Fruit fly (Drosophila melanogaster) whole organism, embryonic: Measurements from ENCODE around the gene Nf-YC.

Source experiments
- Aef1 ChIP-seq: fragments of 200-800 bp; sonication (Bioruptor generic); IDR thresholded peaks from 3 replicates; pipeline ENCODE4 v1.3.6; 2022; ENCODE audit warnings: missing biosample characterization, missing genetic modification characterization
- Asciz ChIP-seq: fragments of 200-800 bp; sonication (Bioruptor generic); optimal IDR thresholded peaks from 2 replicates; lab custom pipeline; 2017; ENCODE audit warnings: missing biosample characterization, mild to moderate bottlenecking, missing genetic modification characterization, missing genetic modification reagents
- Atf-2 ChIP-seq: fragments of 200-800 bp; sonication (Bioruptor generic); optimal IDR thresholded peaks from 2 replicates; lab custom pipeline; 2016; ENCODE audit warnings: missing biosample characterization, missing genetic modification characterization
- CG1024 ChIP-seq: fragments of 200-800 bp; sonication (Bioruptor generic); IDR thresholded peaks from 2 replicates; pipeline ENCODE4 v1.3.6; 2022; ENCODE audit warnings: missing biosample characterization, missing genetic modification characterization
- CG10267 ChIP-seq: fragments of 200-800 bp; sonication (Bioruptor generic); optimal IDR thresholded peaks from 2 replicates; lab custom pipeline; 2018; ENCODE audit warnings: missing biosample characterization, mild to moderate bottlenecking, missing genetic modification characterization, moderate library complexity
- CG10462 ChIP-seq: fragments of 200-800 bp; sonication (Bioruptor generic); optimal IDR thresholded peaks from 2 replicates; lab custom pipeline; 2016; ENCODE audit warnings: missing biosample characterization, missing genetic modification characterization
- CG10654 ChIP-seq: fragments of 200-800 bp; sonication (Bioruptor generic); optimal IDR thresholded peaks from 2 replicates; lab custom pipeline; 2016; ENCODE audit warnings: missing biosample characterization, missing genetic modification characterization
- CG11085 ChIP-seq: fragments of 200-800 bp; sonication (Bioruptor generic); IDR thresholded peaks from 2 replicates; pipeline ENCODE4 v1.3.6; 2022; ENCODE audit warnings: missing biosample characterization, missing genetic modification characterization
- CG11560 ChIP-seq: fragments of 200-800 bp; sonication (Bioruptor generic); IDR thresholded peaks from 3 replicates; pipeline ENCODE4 v1.3.6; 2022; ENCODE audit warnings: missing biosample characterization, missing genetic modification characterization
- CG11723 ChIP-seq: fragments of 200-800 bp; sonication (Bioruptor generic); optimal IDR thresholded peaks from 2 replicates; lab custom pipeline; 2017; ENCODE audit warnings: missing biosample characterization, mild to moderate bottlenecking, missing genetic modification characterization
- CG12299 ChIP-seq: fragments of 200-800 bp; sonication (Bioruptor generic); optimal IDR thresholded peaks from 2 replicates; lab custom pipeline; 2018; ENCODE audit warnings: missing biosample characterization, mild to moderate bottlenecking, missing genetic modification characterization
- CG14965 ChIP-seq: fragments of 200-800 bp; sonication (Bioruptor generic); optimal IDR thresholded peaks from 2 replicates; lab custom pipeline; 2016; ENCODE audit warnings: missing biosample characterization, missing genetic modification characterization, borderline replicate concordance
- CG15696 ChIP-seq: fragments of 200-800 bp; sonication (Bioruptor generic); optimal IDR thresholded peaks from 2 replicates; lab custom pipeline; 2019; ENCODE audit warnings: missing biosample characterization, mild to moderate bottlenecking, missing genetic modification characterization, moderate library complexity
- CG30431 ChIP-seq: fragments of 200-800 bp; sonication (Bioruptor generic); optimal IDR thresholded peaks from 2 replicates; lab custom pipeline; 2017; ENCODE audit warnings: missing biosample characterization, missing genetic modification characterization
- CG32767 ChIP-seq: fragments of 200-800 bp; sonication (Bioruptor generic); IDR thresholded peaks from 2 replicates; pipeline ENCODE4 v1.3.6; 2022; ENCODE audit warnings: missing biosample characterization, missing genetic modification characterization
- CG6683 ChIP-seq: fragments of 200-800 bp; sonication (Bioruptor generic); optimal IDR thresholded peaks from 2 replicates; lab custom pipeline; 2017; ENCODE audit warnings: missing biosample characterization, mild to moderate bottlenecking, missing genetic modification characterization, missing genetic modification reagents
- CG7987 ChIP-seq: fragments of 200-800 bp; sonication (Bioruptor generic); optimal IDR thresholded peaks from 2 replicates; lab custom pipeline; 2018; ENCODE audit warnings: missing biosample characterization, mild to moderate bottlenecking, missing genetic modification characterization, moderate library complexity
- CG8478 ChIP-seq: fragments of >200 bp; optimal IDR thresholded peaks from 2 replicates; lab custom pipeline; 2018
- CoRest ChIP-seq: fragments of 200-800 bp; sonication (Bioruptor generic); optimal IDR thresholded peaks from 3 replicates; lab custom pipeline; 2018; ENCODE audit warnings: missing biosample characterization, mild to moderate bottlenecking, missing genetic modification characterization, moderate library complexity
- Dad ChIP-seq: fragments of 200-800 bp; sonication (Bioruptor generic); optimal IDR thresholded peaks from 3 replicates; lab custom pipeline; 2016; ENCODE audit warnings: missing biosample characterization, missing genetic modification characterization
- Dip2 ChIP-seq: fragments of 200-800 bp; sonication (Bioruptor generic); IDR thresholded peaks from 2 replicates; pipeline ENCODE4 v1.3.6; 2022; ENCODE audit warnings: missing biosample characterization, missing genetic modification characterization
- Dip3 ChIP-seq: fragments of 200-800 bp; sonication (Bioruptor generic); optimal IDR thresholded peaks from 3 replicates; lab custom pipeline; 2016; ENCODE audit warnings: missing biosample characterization, missing genetic modification characterization
- Hr39 ChIP-seq: fragments of >200 bp; optimal IDR thresholded peaks from 2 replicates; lab custom pipeline; 2017
- Hr78 ChIP-seq, 2 experiments: fragments of 200-800 bp in 1 of 2; fragments of >200 bp in 1 of 2; sonication (Bioruptor generic) in 1 of 2; optimal IDR thresholded peaks; 2 replicates each; lab custom pipeline; 2017 to 2019; ENCODE audit warnings: missing biosample characterization in 2 of 2, missing genetic modification characterization in 2 of 2, mild to moderate bottlenecking in 1 of 2, moderate library complexity in 1 of 2
- Myb ChIP-seq: fragments of 200-800 bp; sonication (Bioruptor generic); optimal IDR thresholded peaks from 2 replicates; lab custom pipeline; 2016; ENCODE audit warnings: missing biosample characterization, missing genetic modification characterization
- NfI ChIP-seq: fragments of 200-800 bp; sonication (Bioruptor generic); optimal IDR thresholded peaks from 3 replicates; lab custom pipeline; 2018; ENCODE audit warnings: missing biosample characterization, mild to moderate bottlenecking, missing genetic modification characterization, moderate library complexity
- Xrp1 ChIP-seq: fragments of 200-800 bp; sonication (Bioruptor generic); IDR thresholded peaks from 2 replicates; pipeline ENCODE4 v1.3.6; 2022; ENCODE audit warnings: missing biosample characterization, missing genetic modification characterization
- abd-A ChIP-seq: fragments of 200-800 bp; sonication (Bioruptor generic); optimal IDR thresholded peaks from 3 replicates; lab custom pipeline; 2019; ENCODE audit warnings: missing biosample characterization, mild to moderate bottlenecking, missing genetic modification characterization, moderate library complexity
- ap ChIP-seq: fragments of 200-800 bp; sonication (Bioruptor generic); IDR thresholded peaks from 2 replicates; pipeline ENCODE4 v1.3.6; 2022; ENCODE audit warnings: missing biosample characterization, missing genetic modification characterization
- ase ChIP-seq: fragments of 200-800 bp; sonication (Bioruptor generic); IDR thresholded peaks from 3 replicates; pipeline ENCODE4 v1.3.6; 2022; ENCODE audit warnings: missing biosample characterization, missing genetic modification characterization
- cas ChIP-seq: fragments of 200-800 bp; sonication (Bioruptor generic); IDR thresholded peaks from 2 replicates; pipeline ENCODE4 v1.3.6; 2022; ENCODE audit warnings: missing biosample characterization, missing genetic modification characterization
- dan ChIP-seq: fragments of 200-800 bp; sonication (Bioruptor generic); IDR thresholded peaks from 2 replicates; pipeline ENCODE4 v1.3.6; 2022; ENCODE audit warnings: missing biosample characterization, missing genetic modification characterization
- dmrt99B ChIP-seq: fragments of 200-800 bp; sonication (Bioruptor generic); optimal IDR thresholded peaks from 2 replicates; lab custom pipeline; 2018; ENCODE audit warnings: missing biosample characterization, mild to moderate bottlenecking, missing genetic modification characterization, moderate library complexity
- en ChIP-seq: fragments of 200-800 bp; sonication (Bioruptor generic); optimal IDR thresholded peaks from 2 replicates; lab custom pipeline; 2016; ENCODE audit warnings: missing biosample characterization, missing genetic modification characterization
- ewg ChIP-seq: fragments of 200-800 bp; sonication (Bioruptor generic); optimal IDR thresholded peaks from 3 replicates; lab custom pipeline; 2017; ENCODE audit warnings: mild to moderate bottlenecking, missing biosample characterization, missing genetic modification reagents, missing genetic modification characterization
- fd96Cb ChIP-seq: fragments of 200-800 bp; sonication (Bioruptor generic); optimal IDR thresholded peaks from 2 replicates; lab custom pipeline; 2018; ENCODE audit warnings: missing biosample characterization, mild to moderate bottlenecking, missing genetic modification characterization, moderate library complexity
- gcm2 ChIP-seq: fragments of 200-800 bp; sonication (Bioruptor generic); optimal IDR thresholded peaks from 2 replicates; lab custom pipeline; 2016; ENCODE audit warnings: missing biosample characterization, missing genetic modification characterization
- hbn ChIP-seq: fragments of 200-800 bp; sonication (Bioruptor generic); IDR thresholded peaks from 2 replicates; pipeline ENCODE4 v1.3.6; 2022; ENCODE audit warnings: missing biosample characterization, missing genetic modification characterization; ENCODE audit not compliant: partially characterized antibody
- kay ChIP-seq: fragments of 200-800 bp; sonication (Bioruptor generic); optimal IDR thresholded peaks from 2 replicates; lab custom pipeline; 2016; ENCODE audit warnings: missing biosample characterization, missing genetic modification characterization
- kni ChIP-seq: fragments of 200-800 bp; sonication (Bioruptor generic); optimal IDR thresholded peaks from 3 replicates; lab custom pipeline; 2017; ENCODE audit warnings: mild to moderate bottlenecking, missing biosample characterization, missing genetic modification reagents, missing genetic modification characterization
- lbe ChIP-seq: fragments of 200-800 bp; sonication (Bioruptor generic); optimal IDR thresholded peaks from 2 replicates; lab custom pipeline; 2016; ENCODE audit warnings: missing biosample characterization, mild to moderate bottlenecking, missing genetic modification characterization
- luna ChIP-seq: fragments of 200-800 bp; sonication (Bioruptor generic); optimal IDR thresholded peaks from 2 replicates; lab custom pipeline; 2016; ENCODE audit warnings: missing biosample characterization, missing genetic modification characterization
- nau ChIP-seq: fragments of 200-800 bp; sonication (Bioruptor generic); optimal IDR thresholded peaks from 3 replicates; lab custom pipeline; 2017; ENCODE audit warnings: missing biosample characterization, mild to moderate bottlenecking, missing genetic modification characterization, missing genetic modification reagents
- slbo ChIP-seq: fragments of 200-800 bp; sonication (Bioruptor generic); IDR thresholded peaks from 2 replicates; pipeline ENCODE4 v1.3.6; 2022; ENCODE audit warnings: missing biosample characterization, missing genetic modification characterization
- so ChIP-seq: fragments of 200-800 bp; sonication (Bioruptor generic); IDR thresholded peaks from 3 replicates; pipeline ENCODE4 v1.3.6; 2022; ENCODE audit warnings: missing biosample characterization, missing genetic modification characterization
- sob ChIP-seq: fragments of 200-800 bp; sonication (Bioruptor generic); IDR thresholded peaks from 2 replicates; pipeline ENCODE4 v1.3.6; 2022; ENCODE audit warnings: missing biosample characterization, missing genetic modification characterization
- stc ChIP-seq: fragments of 200-800 bp; sonication (Bioruptor generic); IDR thresholded peaks from 2 replicates; pipeline ENCODE4 v1.3.6; 2022; ENCODE audit warnings: missing biosample characterization, missing genetic modification characterization
- twi ChIP-seq: fragments of 200-800 bp; optimal IDR thresholded peaks from 2 replicates; lab custom pipeline; 2019; ENCODE audit warnings: missing biosample characterization, mild to moderate bottlenecking, missing genetic modification characterization, moderate library complexity
- tx ChIP-seq: fragments of 200-800 bp; sonication (Bioruptor generic); optimal IDR thresholded peaks from 2 replicates; lab custom pipeline; 2016; ENCODE audit warnings: missing biosample characterization, missing genetic modification characterization
- vnd ChIP-seq: fragments of 200-800 bp; sonication (Bioruptor generic); IDR thresholded peaks from 3 replicates; pipeline ENCODE4 v1.3.6; 2022; ENCODE audit warnings: missing biosample characterization, missing genetic modification characterization; ENCODE audit not compliant: partially characterized antibody
- zf30C ChIP-seq: fragments of 200-800 bp; sonication (Bioruptor generic); optimal IDR thresholded peaks from 3 replicates; lab custom pipeline; 2018; ENCODE audit warnings: missing biosample characterization, mild to moderate bottlenecking, missing genetic modification characterization

Nf-YC gene

DNA sequence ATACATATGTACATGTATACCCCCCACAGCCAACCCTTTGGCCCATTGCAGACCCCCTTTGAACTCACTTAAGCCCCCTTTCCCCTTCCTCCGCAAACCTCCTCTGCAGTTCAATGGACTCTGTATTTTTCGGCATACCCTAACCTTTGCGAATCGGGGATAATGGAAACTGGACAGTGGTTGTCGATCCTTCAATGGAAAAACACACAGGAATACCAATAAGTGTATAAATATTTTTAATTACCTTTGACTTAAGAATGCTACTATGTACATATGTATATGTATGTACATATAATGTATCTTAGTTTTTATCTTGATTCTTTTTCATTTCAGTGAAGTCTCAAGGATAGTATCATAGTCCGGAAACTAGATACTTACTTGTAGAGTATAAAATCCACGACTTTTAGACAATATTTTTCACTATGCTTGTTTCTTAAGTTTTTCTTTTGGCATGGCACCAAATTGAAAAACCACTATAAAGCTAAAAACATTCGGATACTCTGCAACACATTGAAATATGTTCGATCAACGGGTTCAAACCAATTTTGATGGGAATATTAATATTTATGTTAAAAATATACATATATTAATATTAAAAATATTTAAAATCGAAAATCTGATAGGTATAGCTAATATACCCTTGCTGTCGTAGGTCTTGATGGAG is 35.7 kb upstream of the Nf-YC start (continued):
- TF ChIP-seq fd96Cb (tag; lab: Kevin White, UChicago) (peak; percentile 74), sob (GFP tag; lab: Robert Waterston, UW) (peak; percentile 82), lbe (GFP tag; lab: Kevin White, UChicago) (peak; percentile 3), CG11560 (tag; lab: Robert Waterston, UW) (0 out of 3 replicates have a peak, but pooled peaks have one; percentile 7), vnd (GFP tag; lab: Robert Waterston, UW) (no peak), gcm2 (GFP tag; lab: Kevin White, UChicago) (no peak), Xrp1 (GFP tag; lab: Robert Waterston, UW) (peak; percentile 81), CG1024 (peak; percentile 44; the same call in 1 of the 2 replicates), CG12299 (tag; lab: Kevin White, UChicago) (peak; percentile 38), stc (GFP tag; lab: Robert Waterston, UW) (peak; percentile 78), CG10654 (peak; percentile 37), Dip2 (GFP tag; lab: Robert Waterston, UW) (no peak), CG11085 (GFP tag; lab: Robert Waterston, UW) (peak; percentile 47; the same call in 1 of the 2 replicates), ap (GFP tag; lab: Robert Waterston, UW) (peak; percentile 76), luna (GFP tag; lab: Kevin White, UChicago) (no peak), CG7987 (GFP tag; lab: Kevin White, UChicago) (no peak), ewg (GFP tag; lab: Kevin White, UChicago) (peak; percentile 42), so (GFP tag; lab: Robert Waterston, UW) (0 out of 3 replicates have a peak, but pooled peaks have one; percentile 53), zf30C (GFP tag; lab: Kevin White, UChicago) (no peak), hbn (no peak), tx (GFP tag; lab: Kevin White, UChicago) (no peak), en (GFP tag; lab: Kevin White, UChicago) (no peak), cas (GFP tag; lab: Robert Waterston, UW) (0 out of 2 replicates have a peak, but pooled peaks have one; percentile 45), nau (GFP tag; lab: Kevin White, UChicago) (peak; percentile 3), CG14965 (GFP tag; lab: Kevin White, UChicago) (no peak), CG6683 (GFP tag; lab: Kevin White, UChicago) (no peak), CoRest (tag; lab: Kevin White, UChicago) (peak; percentile 78), Atf-2 (GFP tag; lab: Kevin White, UChicago) (no peak), CG15696 (no peak), CG30431 (GFP tag; lab: Kevin White, UChicago) (peak; percentile 46), Asciz (peak; percentile 73), ase (GFP tag; lab: Robert Waterston, UW) (peak; percentile 70), Aef1 (GFP tag; lab: Robert Waterston, UW) (peak; percentile 75), CG11723 (no peak), CG10267 (tag; lab: Kevin White, UChicago) (peak; percentile 59), kay (no peak), abd-A (tag; lab: Kevin White, UChicago) (no peak), CG8478 (no peak), kni (GFP tag; lab: Kevin White, UChicago) (no peak), dmrt99B (tag; lab: Kevin White, UChicago) (peak; percentile 85), dan (no peak), CG32767 (GFP tag; lab: Robert Waterston, UW) (peak; percentile 50), NfI (GFP tag; lab: Kevin White, UChicago) (peak; percentile 71), Dip3 (GFP tag; lab: Kevin White, UChicago) (no peak), Hr39 (no peak), Myb (no peak), twi (tag; lab: Kevin White, UChicago) (peak; percentile 11), CG10462 (GFP tag; lab: Kevin White, UChicago) (peak; percentile 57), slbo (GFP tag; lab: Robert Waterston, UW) (peak; percentile 82), Dad (GFP tag; lab: Kevin White, UChicago) (no peak), Hr78 (GFP tag; optimal IDR thresholded peaks at IDR 0.05; lab: Kevin White, UChicago) (no peak)
